Worm (Caenorhabditis elegans) whole organism, L2 larva: ENCODE data around the gene T23F11.11.

Source experiments
- blmp-1 ChIP-seq: sonication (generic microtip); optimal IDR thresholded peaks from 2 replicates; lab custom pipeline; 2017; ENCODE audit warnings: missing genetic modification characterization, mild to moderate bottlenecking, missing compliant biosample characterization, antibody characterized with exemption, moderate library complexity; ENCODE audit not compliant: insufficient read depth
- egl-27 ChIP-seq: sonication (generic microtip); optimal IDR thresholded peaks from 3 replicates; lab custom pipeline; 2017; ENCODE audit warnings: missing biosample characterization, missing genetic modification reagents, missing genetic modification characterization
- nhr-12 ChIP-seq: fragments of 150-350 bp; optimal IDR thresholded peaks from 2 replicates; lab custom pipeline; 2014; ENCODE audit warnings: missing biosample characterization, missing genetic modification characterization
- nhr-25 ChIP-seq: fragments of 150-350 bp; sonication (generic microtip); optimal IDR thresholded peaks from 3 replicates; lab custom pipeline; 2014; ENCODE audit warnings: missing biosample characterization, missing genetic modification characterization
- skn-1 ChIP-seq: sonication (generic microtip); optimal IDR thresholded peaks from 2 replicates; lab custom pipeline; 2017; ENCODE audit warnings: missing biosample characterization, missing genetic modification characterization
- zag-1 ChIP-seq: fragments of 150-350 bp; optimal IDR thresholded peaks from 2 replicates; lab custom pipeline; 2014; ENCODE audit warnings: missing biosample characterization, missing genetic modification characterization

- TF ChIP-seq blmp-1 (tag; lab: Kevin White, UChicago), result no peak
- TF ChIP-seq skn-1, result no peak
- no peak for TF ChIP-seq zag-1 (tag; lab: Kevin White, UChicago)
- no peak for TF ChIP-seq egl-27 (tag; lab: Kevin White, UChicago)
- TF ChIP-seq nhr-25, result no peak
- TF ChIP-seq nhr-12 (tag; lab: Kevin White, UChicago), result no peak
These were observed 12.0 kb downstream of the T23F11.11 start for ce11 chrIII:4659426-4659825.
